Worm (Caenorhabditis elegans) whole organism, L2 larva: Measurements from ENCODE around the gene F09A5.2.

Source experiments
- C34F6.9 ChIP-seq: fragments of 150-350 bp; optimal IDR thresholded peaks from 2 replicates; lab custom pipeline; 2014; ENCODE audit warnings: missing biosample characterization, missing genetic modification characterization
- F13H6.1 ChIP-seq: sonication (generic microtip); optimal IDR thresholded peaks from 2 replicates; lab custom pipeline; 2016; ENCODE audit warnings: missing genetic modification characterization, missing compliant biosample characterization
- ZK546.5 ChIP-seq: sonication (generic microtip); optimal IDR thresholded peaks from 2 replicates; lab custom pipeline; 2017; ENCODE audit warnings: missing biosample characterization, missing genetic modification characterization
- aly-2 ChIP-seq: fragments of 150-350 bp; optimal IDR thresholded peaks from 2 replicates; lab custom pipeline; 2014; ENCODE audit warnings: missing biosample characterization, missing genetic modification characterization
- blmp-1 ChIP-seq: sonication (generic microtip); optimal IDR thresholded peaks from 2 replicates; lab custom pipeline; 2017; ENCODE audit warnings: missing genetic modification characterization, mild to moderate bottlenecking, missing compliant biosample characterization, antibody characterized with exemption, moderate library complexity; ENCODE audit not compliant: insufficient read depth
- ceh-16 ChIP-seq: fragments of 150-350 bp; optimal IDR thresholded peaks from 2 replicates; lab custom pipeline; 2014; ENCODE audit warnings: missing biosample characterization, missing genetic modification characterization
- crh-2 ChIP-seq: sonication (generic microtip); optimal IDR thresholded peaks from 2 replicates; lab custom pipeline; 2017; ENCODE audit warnings: missing biosample characterization, missing genetic modification characterization
- dmd-4 ChIP-seq: sonication (generic microtip); optimal IDR thresholded peaks from 2 replicates; lab custom pipeline; 2017; ENCODE audit warnings: missing biosample characterization, missing genetic modification characterization
- elt-1 ChIP-seq: fragments of 150-350 bp; optimal IDR thresholded peaks from 2 replicates; lab custom pipeline; 2014; ENCODE audit warnings: missing biosample characterization, missing genetic modification characterization
- elt-3 ChIP-seq: sonication (generic microtip); optimal IDR thresholded peaks from 2 replicates; lab custom pipeline; 2017; ENCODE audit warnings: missing biosample characterization, missing genetic modification characterization
- fos-1 ChIP-seq: fragments of 150-350 bp; optimal IDR thresholded peaks from 2 replicates; lab custom pipeline; 2014; ENCODE audit warnings: missing biosample characterization, missing genetic modification characterization
- lin-11 ChIP-seq: fragments of 150-350 bp; sonication (generic microtip); optimal IDR thresholded peaks from 2 replicates; lab custom pipeline; 2014; ENCODE audit warnings: missing biosample characterization, missing genetic modification characterization, inconsistent platforms, mixed read lengths
- lin-13 ChIP-seq: fragments of 150-350 bp; optimal IDR thresholded peaks from 2 replicates; lab custom pipeline; 2014; ENCODE audit warnings: missing biosample characterization, missing genetic modification reagents, missing genetic modification characterization
- lin-39 ChIP-seq: fragments of 150-350 bp; optimal IDR thresholded peaks from 2 replicates; lab custom pipeline; 2014; ENCODE audit warnings: missing biosample characterization, missing genetic modification reagents, missing genetic modification characterization
- lsy-2 ChIP-seq, 2 experiments: fragments of 150-350 bp in 1 of 2; sonication (generic microtip) in 1 of 2; optimal IDR thresholded peaks; 2 replicates each; lab custom pipeline; 2014 to 2017; ENCODE audit warnings: missing biosample characterization in 2 of 2, missing genetic modification characterization in 2 of 2
- mab-5 ChIP-seq: fragments of 150-350 bp; optimal IDR thresholded peaks from 2 replicates; lab custom pipeline; 2014; ENCODE audit warnings: missing biosample characterization, missing genetic modification characterization
- mbf-1 ChIP-seq: sonication (generic microtip); optimal IDR thresholded peaks from 2 replicates; lab custom pipeline; 2017; ENCODE audit warnings: missing biosample characterization, missing genetic modification characterization
- mdl-1 ChIP-seq, 2 experiments: fragments of 150-350 bp in 1 of 2; sonication (generic microtip) in 1 of 2; optimal IDR thresholded peaks; 2 replicates each; lab custom pipeline; 2017; ENCODE audit warnings: missing biosample characterization in 2 of 2, missing genetic modification characterization in 2 of 2
- nhr-21 ChIP-seq: fragments of 150-350 bp; optimal IDR thresholded peaks from 2 replicates; lab custom pipeline; 2014; ENCODE audit warnings: missing biosample characterization, missing genetic modification characterization
- nhr-23 ChIP-seq: fragments of 150-350 bp; optimal IDR thresholded peaks from 2 replicates; lab custom pipeline; 2014; ENCODE audit warnings: missing biosample characterization, missing genetic modification reagents, missing genetic modification characterization
- nhr-237 ChIP-seq: fragments of 150-350 bp; optimal IDR thresholded peaks from 2 replicates; lab custom pipeline; 2014; ENCODE audit warnings: missing biosample characterization, missing genetic modification characterization
- nhr-6 ChIP-seq: fragments of 150-350 bp; optimal IDR thresholded peaks from 2 replicates; lab custom pipeline; 2014; ENCODE audit warnings: missing biosample characterization, missing genetic modification characterization
- nhr-77 ChIP-seq: fragments of 150-350 bp; optimal IDR thresholded peaks from 2 replicates; lab custom pipeline; 2014; ENCODE audit warnings: missing biosample characterization, missing genetic modification characterization
- peb-1 ChIP-seq: fragments of 150-350 bp; optimal IDR thresholded peaks from 2 replicates; lab custom pipeline; 2014; ENCODE audit warnings: missing biosample characterization, missing genetic modification characterization
- sem-4 ChIP-seq: fragments of 150-350 bp; optimal IDR thresholded peaks from 2 replicates; lab custom pipeline; 2014; ENCODE audit warnings: missing biosample characterization, missing genetic modification reagents, missing genetic modification characterization
- skn-1 ChIP-seq: sonication (generic microtip); optimal IDR thresholded peaks from 2 replicates; lab custom pipeline; 2017; ENCODE audit warnings: missing biosample characterization, missing genetic modification characterization
- sma-3 ChIP-seq: sonication (generic microtip); optimal IDR thresholded peaks from 2 replicates; lab custom pipeline; 2016; ENCODE audit warnings: missing genetic modification reagents, missing genetic modification characterization, missing compliant biosample characterization
- sma-9 ChIP-seq, 2 experiments: fragments of 150-350 bp in 1 of 2; sonication (generic microtip) in 1 of 2; optimal IDR thresholded peaks; 2 replicates each; lab custom pipeline; 2014 to 2016; ENCODE audit warnings: missing genetic modification characterization in 2 of 2, mild to moderate bottlenecking in 1 of 2, missing biosample characterization in 1 of 2, missing compliant biosample characterization in 1 of 2, missing genetic modification reagents in 1 of 2, moderate library complexity in 1 of 2
- snpc-4 ChIP-seq: fragments of 150-350 bp; optimal IDR thresholded peaks from 2 replicates; lab custom pipeline; 2014; ENCODE audit warnings: missing biosample characterization, missing genetic modification characterization
- unc-39 ChIP-seq: fragments of 150-350 bp; optimal IDR thresholded peaks from 2 replicates; lab custom pipeline; 2014; ENCODE audit warnings: missing biosample characterization, missing genetic modification characterization
- unc-55 ChIP-seq: fragments of 150-350 bp; sonication (generic microtip); optimal IDR thresholded peaks from 3 replicates; lab custom pipeline; 2014; ENCODE audit warnings: missing biosample characterization, missing genetic modification reagents, missing genetic modification characterization
- unc-62 ChIP-seq: fragments of 150-350 bp; optimal IDR thresholded peaks from 2 replicates; lab custom pipeline; 2014; ENCODE audit warnings: missing biosample characterization, missing genetic modification reagents, missing genetic modification characterization
- zag-1 ChIP-seq: fragments of 150-350 bp; optimal IDR thresholded peaks from 2 replicates; lab custom pipeline; 2014; ENCODE audit warnings: missing biosample characterization, missing genetic modification characterization
- ztf-1 ChIP-seq: fragments of 200-800 bp; sonication (Bioruptor generic); conservative IDR thresholded peaks from 2 replicates; pipeline ENCODE4 v1.3.6; 2022; ENCODE audit warnings: missing genetic modification characterization, missing compliant biosample characterization
- ztf-4 ChIP-seq: fragments of 150-350 bp; optimal IDR thresholded peaks from 2 replicates; lab custom pipeline; 2014; ENCODE audit warnings: missing biosample characterization, missing genetic modification characterization

F09A5.2 gene

DNA sequence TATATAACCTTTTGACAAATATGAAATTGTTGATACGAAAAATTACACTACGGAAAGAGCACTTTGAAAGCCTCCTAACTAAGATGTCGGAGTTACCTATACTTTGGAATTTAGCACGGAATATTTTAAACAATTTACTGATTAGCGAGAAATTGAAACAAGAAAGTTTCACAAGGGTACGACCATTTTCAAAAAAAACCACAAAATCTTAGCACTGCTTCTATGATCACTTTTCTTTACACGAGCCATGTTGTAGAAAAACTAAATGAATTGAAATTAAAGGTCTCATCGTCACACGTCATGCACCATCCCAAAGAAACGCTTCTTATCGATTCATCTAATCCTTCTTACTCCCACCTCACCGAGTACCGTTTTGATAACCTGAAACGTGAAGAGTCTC lies at the start of gene F09A5.2:
F09A5.2 (plus strand) TSS at position 301 of the 400 bp plus-strand sequence.
- TF ChIP-seq unc-55 (GFP tag; lab: Kevin White, UChicago) (no peak), sem-4 (no peak), aly-2 (tag; lab: Kevin White, UChicago) (no peak), crh-2 (tag; lab: Kevin White, UChicago) (no peak), nhr-6 (tag; lab: Kevin White, UChicago) (no peak), lin-11 (tag; lab: Kevin White, UChicago) (no peak), ZK546.5 (no peak), lin-39 (tag; lab: Kevin White, UChicago) (no peak), ceh-16 (tag; lab: Kevin White, UChicago) (no peak), elt-3 (tag; lab: Kevin White, UChicago) (no peak), nhr-77 (tag; lab: Kevin White, UChicago) (no peak), C34F6.9 (tag; lab: Kevin White, UChicago) (no peak), ztf-4 (tag; lab: Kevin White, UChicago) (no peak), blmp-1 (no peak), lin-13 (GFP tag; lab: Kevin White, UChicago) (no peak), skn-1 (tag; lab: Kevin White, UChicago) (no peak)

ce11 chrX:13088539-13088938 lies 46.4 kb upstream of the F09A5.2 start:
- peak; percentile 55 for TF ChIP-seq fos-1
- TF ChIP-seq blmp-1 = no peak

DNA sequence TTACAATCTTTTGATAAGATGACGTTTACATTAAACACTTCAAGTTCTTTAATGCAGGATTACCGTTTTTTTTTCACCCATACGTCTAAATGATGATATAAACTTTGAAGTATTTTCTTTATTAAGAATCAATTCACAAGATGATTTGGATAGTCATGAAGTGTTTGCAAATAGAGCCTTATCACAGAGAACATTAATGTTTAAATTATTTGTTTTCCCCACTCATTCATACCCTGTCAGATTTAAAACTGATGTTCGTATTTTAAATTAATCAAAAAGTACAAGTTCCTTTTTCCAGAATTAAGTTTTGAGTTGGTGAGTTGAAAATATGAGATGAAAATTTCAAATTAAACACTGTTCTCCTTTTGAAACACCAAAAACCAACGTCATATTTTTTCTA lies 44.2 kb upstream of the F09A5.2 start, which contains the start of gene R03G8.3:
R03G8.3 (plus strand) TSS at position 301 of the 400 bp plus-strand sequence.
- no peak for TF ChIP-seq unc-39 (tag; lab: Kevin White, UChicago)
- no peak for TF ChIP-seq zag-1 (tag; lab: Kevin White, UChicago)
- no peak for TF ChIP-seq mdl-1 (tag; optimal IDR thresholded peaks at IDR 0.05; lab: Kevin White, UChicago)
- no peak for TF ChIP-seq aly-2 (tag; lab: Kevin White, UChicago)
- TF ChIP-seq unc-55 (GFP tag; lab: Kevin White, UChicago) = no peak
- no peak for TF ChIP-seq sma-9 (GFP tag; optimal IDR thresholded peaks at IDR 0.05; lab: Kevin White, UChicago)
- TF ChIP-seq sma-9 (tag; optimal IDR thresholded peaks at IDR 0.05; lab: Kevin White, UChicago) = no peak
- no peak for TF ChIP-seq nhr-21 (tag; lab: Kevin White, UChicago)
- no peak for TF ChIP-seq peb-1 (tag; lab: Kevin White, UChicago)
- TF ChIP-seq mab-5 (tag; lab: Kevin White, UChicago) = no peak

- no peak for TF ChIP-seq snpc-4
- TF ChIP-seq lsy-2 (tag; optimal IDR thresholded peaks at IDR 0.05; lab: Kevin White, UChicago) = no peak
Measured at ce11 chrX:13091199-13091598, 43.7 kb upstream of the F09A5.2 start.

- TF ChIP-seq F13H6.1 (no peak), aly-2 (tag; lab: Kevin White, UChicago) (no peak), unc-62 (no peak), elt-3 (tag; lab: Kevin White, UChicago) (no peak), unc-55 (GFP tag; lab: Kevin White, UChicago) (no peak), elt-1 (no peak), dmd-4 (tag; lab: Kevin White, UChicago) (no peak), nhr-23 (tag; lab: Kevin White, UChicago) (no peak), lin-13 (GFP tag; lab: Kevin White, UChicago) (no peak), mbf-1 (no peak), nhr-21 (tag; lab: Kevin White, UChicago) (no peak), ztf-1 (no peak), blmp-1 (no peak), nhr-237 (tag; lab: Kevin White, UChicago) (no peak), C34F6.9 (tag; lab: Kevin White, UChicago) (no peak), sma-9 (GFP tag; optimal IDR thresholded peaks at IDR 0.05; lab: Kevin White, UChicago) (no peak), sma-9 (tag; optimal IDR thresholded peaks at IDR 0.05; lab: Kevin White, UChicago) (no peak), snpc-4 (no peak), sma-3 (GFP tag; lab: Kevin White, UChicago) (no peak)
Measured at ce11 chrX:13100410-13100809, 34.5 kb upstream of the F09A5.2 start, which contains the start of gene R03G8.6. Gene R03G8.6 (minus strand): TSS chrX:13100510.
